Fruit fly (Drosophila melanogaster) whole organism, embryonic: ENCODE measurements around the gene Eip63F-1.

Experiments used
- CG2202 ChIP-seq: fragments of 200-800 bp; sonication (Bioruptor generic); optimal IDR thresholded peaks from 2 replicates; lab custom pipeline; 2018; ENCODE audit warnings: missing biosample characterization, mild to moderate bottlenecking, missing genetic modification characterization
- CG4707 ChIP-seq: fragments of 200-800 bp; sonication (Bioruptor generic); optimal IDR thresholded peaks from 2 replicates; lab custom pipeline; 2018; ENCODE audit warnings: missing biosample characterization, mild to moderate bottlenecking, missing genetic modification characterization, moderate library complexity
- CG8290 ChIP-seq, 3 experiments: fragments of 200-800 bp; sonication (Bioruptor generic); optimal IDR thresholded peaks; 2 replicates each; lab custom pipeline; 2016 to 2019; ENCODE audit warnings: missing biosample characterization in 3 of 3, missing genetic modification characterization in 3 of 3, mild to moderate bottlenecking in 2 of 3, moderate library complexity in 1 of 3
- Mes4 ChIP-seq: fragments of 200-800 bp; sonication (Bioruptor generic); optimal IDR thresholded peaks from 2 replicates; lab custom pipeline; 2016; ENCODE audit warnings: missing biosample characterization, missing genetic modification characterization
- Oaz ChIP-seq: fragments of 200-800 bp; sonication (Bioruptor generic); IDR thresholded peaks from 2 replicates; pipeline ENCODE4 v1.3.6; 2022; ENCODE audit warnings: missing biosample characterization, missing genetic modification characterization
- cad ChIP-seq: fragments of >200 bp; optimal IDR thresholded peaks from 2 replicates; lab custom pipeline; 2017; ENCODE audit warnings: missing biosample characterization, missing genetic modification characterization
- pfk ChIP-seq: fragments of 200-800 bp; sonication (Bioruptor generic); optimal IDR thresholded peaks from 2 replicates; lab custom pipeline; 2018; ENCODE audit warnings: missing biosample characterization, mild to moderate bottlenecking, missing genetic modification characterization, moderate library complexity

dm6 chr3L:3952468-3952867 lies 17.1 kb upstream of the Eip63F-1 start, which contains the start of gene CG14984:
- TF ChIP-seq pfk (no peak), CG4707 (GFP tag; lab: Kevin White, UChicago) (no peak), cad (GFP tag; lab: Kevin White, UChicago) (no peak), CG2202 (no peak), Oaz (GFP tag; lab: Robert Waterston, UW) (no peak), CG8290 (GFP tag; optimal IDR thresholded peaks at IDR 0.05; lab: Kevin White, UChicago) (no peak), CG8290 (tag; optimal IDR thresholded peaks at IDR 0.05; lab: Kevin White, UChicago) (peak in 1 of 2 experiments; percentile 22), Mes4 (GFP tag; lab: Kevin White, UChicago) (no peak)
